Worm (Caenorhabditis elegans) whole organism, L2 larva: ENCODE results near the gene nlp-60.
A peak's percentile ranks its signal among the peaks of the same experiment; 100 is the strongest.

Experiments used
- C34F6.9 ChIP-seq: fragments of 150-350 bp; optimal IDR thresholded peaks from 2 replicates; lab custom pipeline; 2014; ENCODE audit warnings: missing biosample characterization, missing genetic modification characterization
- F13H6.1 ChIP-seq: sonication (generic microtip); optimal IDR thresholded peaks from 2 replicates; lab custom pipeline; 2016; ENCODE audit warnings: missing genetic modification characterization, missing compliant biosample characterization
- ZK546.5 ChIP-seq: sonication (generic microtip); optimal IDR thresholded peaks from 2 replicates; lab custom pipeline; 2017; ENCODE audit warnings: missing biosample characterization, missing genetic modification characterization
- alr-1 ChIP-seq: fragments of 150-350 bp; optimal IDR thresholded peaks from 2 replicates; lab custom pipeline; 2014; ENCODE audit warnings: missing biosample characterization, missing genetic modification characterization
- ama-1 ChIP-seq: fragments of 150-350 bp; optimal IDR thresholded peaks from 2 replicates; lab custom pipeline; 2018; ENCODE audit warnings: inconsistent platforms
- blmp-1 ChIP-seq: sonication (generic microtip); optimal IDR thresholded peaks from 2 replicates; lab custom pipeline; 2017; ENCODE audit warnings: missing genetic modification characterization, mild to moderate bottlenecking, missing compliant biosample characterization, antibody characterized with exemption, moderate library complexity; ENCODE audit not compliant: insufficient read depth
- ceh-82 ChIP-seq: fragments of 150-350 bp; optimal IDR thresholded peaks from 2 replicates; lab custom pipeline; 2014; ENCODE audit warnings: missing biosample characterization, missing genetic modification characterization
- crh-2 ChIP-seq: sonication (generic microtip); optimal IDR thresholded peaks from 2 replicates; lab custom pipeline; 2017; ENCODE audit warnings: missing biosample characterization, missing genetic modification characterization
- egl-27 ChIP-seq: sonication (generic microtip); optimal IDR thresholded peaks from 3 replicates; lab custom pipeline; 2017; ENCODE audit warnings: missing biosample characterization, missing genetic modification reagents, missing genetic modification characterization
- elt-1 ChIP-seq: fragments of 150-350 bp; optimal IDR thresholded peaks from 2 replicates; lab custom pipeline; 2014; ENCODE audit warnings: missing biosample characterization, missing genetic modification characterization
- elt-3 ChIP-seq: sonication (generic microtip); optimal IDR thresholded peaks from 2 replicates; lab custom pipeline; 2017; ENCODE audit warnings: missing biosample characterization, missing genetic modification characterization
- fos-1 ChIP-seq: fragments of 150-350 bp; optimal IDR thresholded peaks from 2 replicates; lab custom pipeline; 2014; ENCODE audit warnings: missing biosample characterization, missing genetic modification characterization
- gmeb-1 ChIP-seq: fragments of 150-350 bp; optimal IDR thresholded peaks from 2 replicates; lab custom pipeline; 2014; ENCODE audit warnings: missing biosample characterization, missing genetic modification characterization
- lin-13 ChIP-seq: fragments of 150-350 bp; optimal IDR thresholded peaks from 2 replicates; lab custom pipeline; 2014; ENCODE audit warnings: missing biosample characterization, missing genetic modification reagents, missing genetic modification characterization
- lin-39 ChIP-seq: fragments of 150-350 bp; optimal IDR thresholded peaks from 2 replicates; lab custom pipeline; 2014; ENCODE audit warnings: missing biosample characterization, missing genetic modification reagents, missing genetic modification characterization
- lsy-2 ChIP-seq, 2 experiments: fragments of 150-350 bp in 1 of 2; sonication (generic microtip) in 1 of 2; optimal IDR thresholded peaks; 2 replicates each; lab custom pipeline; 2014 to 2017; ENCODE audit warnings: missing biosample characterization in 2 of 2, missing genetic modification characterization in 2 of 2
- mbf-1 ChIP-seq: sonication (generic microtip); optimal IDR thresholded peaks from 2 replicates; lab custom pipeline; 2017; ENCODE audit warnings: missing biosample characterization, missing genetic modification characterization
- nhr-12 ChIP-seq: fragments of 150-350 bp; optimal IDR thresholded peaks from 2 replicates; lab custom pipeline; 2014; ENCODE audit warnings: missing biosample characterization, missing genetic modification characterization
- nhr-129 ChIP-seq: fragments of 150-350 bp; optimal IDR thresholded peaks from 2 replicates; lab custom pipeline; 2014; ENCODE audit warnings: missing biosample characterization, missing genetic modification characterization
- nhr-21 ChIP-seq: fragments of 150-350 bp; optimal IDR thresholded peaks from 2 replicates; lab custom pipeline; 2014; ENCODE audit warnings: missing biosample characterization, missing genetic modification characterization
- nhr-23 ChIP-seq: fragments of 150-350 bp; optimal IDR thresholded peaks from 2 replicates; lab custom pipeline; 2014; ENCODE audit warnings: missing biosample characterization, missing genetic modification reagents, missing genetic modification characterization
- nhr-237 ChIP-seq: fragments of 150-350 bp; optimal IDR thresholded peaks from 2 replicates; lab custom pipeline; 2014; ENCODE audit warnings: missing biosample characterization, missing genetic modification characterization
- peb-1 ChIP-seq: fragments of 150-350 bp; optimal IDR thresholded peaks from 2 replicates; lab custom pipeline; 2014; ENCODE audit warnings: missing biosample characterization, missing genetic modification characterization
- sem-4 ChIP-seq: fragments of 150-350 bp; optimal IDR thresholded peaks from 2 replicates; lab custom pipeline; 2014; ENCODE audit warnings: missing biosample characterization, missing genetic modification reagents, missing genetic modification characterization
- skn-1 ChIP-seq: sonication (generic microtip); optimal IDR thresholded peaks from 2 replicates; lab custom pipeline; 2017; ENCODE audit warnings: missing biosample characterization, missing genetic modification characterization
- unc-39 ChIP-seq: fragments of 150-350 bp; optimal IDR thresholded peaks from 2 replicates; lab custom pipeline; 2014; ENCODE audit warnings: missing biosample characterization, missing genetic modification characterization
- unc-55 ChIP-seq: fragments of 150-350 bp; sonication (generic microtip); optimal IDR thresholded peaks from 3 replicates; lab custom pipeline; 2014; ENCODE audit warnings: missing biosample characterization, missing genetic modification reagents, missing genetic modification characterization
- unc-62 ChIP-seq: fragments of 150-350 bp; optimal IDR thresholded peaks from 2 replicates; lab custom pipeline; 2014; ENCODE audit warnings: missing biosample characterization, missing genetic modification reagents, missing genetic modification characterization
- zag-1 ChIP-seq: fragments of 150-350 bp; optimal IDR thresholded peaks from 2 replicates; lab custom pipeline; 2014; ENCODE audit warnings: missing biosample characterization, missing genetic modification characterization
- ztf-1 ChIP-seq: fragments of 200-800 bp; sonication (Bioruptor generic); conservative IDR thresholded peaks from 2 replicates; pipeline ENCODE4 v1.3.6; 2022; ENCODE audit warnings: missing genetic modification characterization, missing compliant biosample characterization
- ztf-11 ChIP-seq: sonication (generic microtip); optimal IDR thresholded peaks from 2 replicates; lab custom pipeline; 2017; ENCODE audit warnings: missing biosample characterization, missing genetic modification characterization
- ztf-4 ChIP-seq: fragments of 150-350 bp; optimal IDR thresholded peaks from 2 replicates; lab custom pipeline; 2014; ENCODE audit warnings: missing biosample characterization, missing genetic modification characterization

nlp-60 gene

ce11 chrIV:8651835-8652234 lies 27.3 kb downstream of the nlp-60 start, which contains the start of gene C49C8.8:
C49C8.8 (plus strand) TSS chrIV:8652135.
- TF ChIP-seq blmp-1 (tag; lab: Kevin White, UChicago): no peak
- no peak for TF ChIP-seq F13H6.1
- no peak for TF ChIP-seq sem-4 (tag; lab: Kevin White, UChicago)
- TF ChIP-seq nhr-23 (tag; lab: Kevin White, UChicago): no peak
- no peak for TF ChIP-seq nhr-12 (tag; lab: Kevin White, UChicago)
- TF ChIP-seq skn-1 (tag; lab: Kevin White, UChicago): no peak
- no peak for TF ChIP-seq mbf-1 (tag; lab: Kevin White, UChicago)
- no peak for TF ChIP-seq ama-1 (lab: Kevin White, UChicago)
- TF ChIP-seq nhr-21: no peak
- no peak for TF ChIP-seq elt-3 (tag; lab: Kevin White, UChicago)

ce11 chrIV:8650696-8651095 lies 28.4 kb downstream of the nlp-60 start, which contains the start of gene C49C8.2:
C49C8.2 (plus strand) TSS chrIV:8651088.
- TF ChIP-seq crh-2 (tag; lab: Kevin White, UChicago) (peak; percentile 20), gmeb-1 (tag; lab: Kevin White, UChicago) (peak; percentile 17), C34F6.9 (tag; lab: Kevin White, UChicago) (peak; percentile 20), skn-1 (tag; lab: Kevin White, UChicago) (peak; percentile 57), nhr-237 (tag; lab: Kevin White, UChicago) (no peak), fos-1 (tag; lab: Kevin White, UChicago) (peak; percentile 55), nhr-23 (tag; lab: Kevin White, UChicago) (no peak)

ce11 chrIV:8648502-8648901 lies 30.6 kb downstream of the nlp-60 start, which contains the start of gene cyp-33E1:
cyp-33E1 (minus strand) TSS chrIV:8648602.
- no peak for TF ChIP-seq mbf-1 (tag; lab: Kevin White, UChicago)
- no peak for TF ChIP-seq ztf-11 (tag; lab: Kevin White, UChicago)
- TF ChIP-seq ztf-1 (GFP tag; lab: Robert Waterston, UW): no peak
- TF ChIP-seq unc-39 (tag; lab: Kevin White, UChicago): no peak

ce11 chrIV:8644432-8644831 lies 34.7 kb downstream of the nlp-60 start, which contains the start of gene C49C8.3:
C49C8.3 (plus strand) TSS chrIV:8644732.
- TF ChIP-seq crh-2 (tag; lab: Kevin White, UChicago) (no peak), zag-1 (tag; lab: Kevin White, UChicago) (no peak), lsy-2 (tag; optimal IDR thresholded peaks at IDR 0.05; lab: Kevin White, UChicago) (no peak), unc-62 (GFP tag; lab: Kevin White, UChicago) (no peak), ztf-4 (tag; lab: Kevin White, UChicago) (no peak), elt-3 (tag; lab: Kevin White, UChicago) (no peak), ceh-82 (tag; lab: Kevin White, UChicago) (no peak)

ce11 chrIV:8638761-8639160 lies 40.4 kb downstream of the nlp-60 start, which contains the start of gene F42A9.9:
F42A9.9 (minus strand) TSS chrIV:8638861.
- TF ChIP-seq unc-62 (GFP tag; lab: Kevin White, UChicago) (no peak), ztf-11 (tag; lab: Kevin White, UChicago) (no peak), unc-55 (GFP tag; lab: Kevin White, UChicago) (no peak), nhr-129 (no peak), lin-13 (no peak), lin-39 (no peak), ceh-82 (tag; lab: Kevin White, UChicago) (no peak), ZK546.5 (tag; lab: Kevin White, UChicago) (no peak), peb-1 (no peak), alr-1 (no peak), egl-27 (tag; lab: Kevin White, UChicago) (no peak)

ce11 chrIV:8631033-8631432 lies 48.1 kb downstream of the nlp-60 start, which contains the start of gene dgk-4:
dgk-4 (plus strand) TSS chrIV:8631333.
- TF ChIP-seq elt-1 (tag; lab: Kevin White, UChicago): no peak
- no peak for TF ChIP-seq peb-1
- no peak for TF ChIP-seq C34F6.9 (tag; lab: Kevin White, UChicago)
- no peak for TF ChIP-seq ztf-4 (tag; lab: Kevin White, UChicago)
- TF ChIP-seq lsy-2 (tag; optimal IDR thresholded peaks at IDR 0.05; lab: Kevin White, UChicago): no peak
- no peak for TF ChIP-seq sem-4 (tag; lab: Kevin White, UChicago)
- TF ChIP-seq nhr-237 (tag; lab: Kevin White, UChicago): no peak
- TF ChIP-seq ZK546.5 (tag; lab: Kevin White, UChicago): no peak
- TF ChIP-seq ztf-1 (GFP tag; lab: Robert Waterston, UW): no peak
- TF ChIP-seq ztf-11 (tag; lab: Kevin White, UChicago): no peak
- no peak for TF ChIP-seq unc-62 (GFP tag; lab: Kevin White, UChicago)
- TF ChIP-seq, all 48 proteins: peak for 0
